Worm (Caenorhabditis elegans) whole organism, L3 larva: Measurements from ENCODE around the gene ins-7.
A peak's percentile ranks its signal among the peaks of the same experiment; 100 is the strongest.

Experiments
- elt-2 ChIP-seq: sonication (generic microtip); optimal IDR thresholded peaks from 2 replicates; lab custom pipeline; 2016; ENCODE audit warnings: missing genetic modification reagents, mild to moderate bottlenecking, missing genetic modification characterization, missing compliant biosample characterization
- lin-15B ChIP-seq: fragments of 150-350 bp; optimal IDR thresholded peaks from 2 replicates; lab custom pipeline; 2014; ENCODE audit warnings: missing biosample characterization, missing genetic modification characterization
- nhr-28 ChIP-seq: fragments of 150-350 bp; optimal IDR thresholded peaks from 2 replicates; lab custom pipeline; 2014; ENCODE audit warnings: missing biosample characterization, missing genetic modification characterization
- ztf-11 ChIP-seq: fragments of 150-350 bp; optimal IDR thresholded peaks from 2 replicates; lab custom pipeline; 2014; ENCODE audit warnings: missing biosample characterization, missing genetic modification characterization

ce11 chrIV:9651234-9651633 lies 31.4 kb downstream of the ins-7 start, which contains the start of gene chca-1:
- TF ChIP-seq elt-2 (tag; lab: Kevin White, UChicago) (peak; percentile 97), ztf-11 (tag; lab: Kevin White, UChicago) (no peak), lin-15B (tag; lab: Kevin White, UChicago) (no peak), nhr-28 (tag; lab: Kevin White, UChicago) (no peak)
